Fruit fly (Drosophila melanogaster) whole organism, adult: ENCODE results near the gene CG32428.

Source experiments
- CG11617 ChIP-seq: fragments of 200-800 bp; sonication (Bioruptor generic); optimal IDR thresholded peaks from 2 replicates; lab custom pipeline; 2017; ENCODE audit warnings: mild to moderate bottlenecking, missing biosample characterization, missing genetic modification reagents, missing genetic modification characterization
- Clk ChIP-seq: fragments of 200-800 bp; sonication (Bioruptor generic); optimal IDR thresholded peaks from 2 replicates; lab custom pipeline; 2017; ENCODE audit warnings: missing biosample characterization, missing genetic modification characterization
- Hr96 ChIP-seq: fragments of 200-800 bp; sonication (Bioruptor generic); optimal IDR thresholded peaks from 2 replicates; lab custom pipeline; 2016; ENCODE audit warnings: missing biosample characterization, missing genetic modification characterization
- bab1 ChIP-seq: fragments of 200-800 bp; sonication (Bioruptor generic); optimal IDR thresholded peaks from 3 replicates; lab custom pipeline; 2019; ENCODE audit warnings: missing biosample characterization, mild to moderate bottlenecking, missing genetic modification characterization, moderate library complexity
- cic ChIP-seq: fragments of 200-800 bp; sonication (Bioruptor generic); optimal IDR thresholded peaks from 2 replicates; lab custom pipeline; 2017; ENCODE audit warnings: missing biosample characterization, mild to moderate bottlenecking, missing genetic modification characterization, moderate library complexity
- pad ChIP-seq: fragments of 200-800 bp; sonication (Bioruptor generic); optimal IDR thresholded peaks from 3 replicates; lab custom pipeline; 2017; ENCODE audit warnings: missing biosample characterization, missing genetic modification characterization, mild to moderate bottlenecking, moderate library complexity, missing genetic modification reagents

DNA sequence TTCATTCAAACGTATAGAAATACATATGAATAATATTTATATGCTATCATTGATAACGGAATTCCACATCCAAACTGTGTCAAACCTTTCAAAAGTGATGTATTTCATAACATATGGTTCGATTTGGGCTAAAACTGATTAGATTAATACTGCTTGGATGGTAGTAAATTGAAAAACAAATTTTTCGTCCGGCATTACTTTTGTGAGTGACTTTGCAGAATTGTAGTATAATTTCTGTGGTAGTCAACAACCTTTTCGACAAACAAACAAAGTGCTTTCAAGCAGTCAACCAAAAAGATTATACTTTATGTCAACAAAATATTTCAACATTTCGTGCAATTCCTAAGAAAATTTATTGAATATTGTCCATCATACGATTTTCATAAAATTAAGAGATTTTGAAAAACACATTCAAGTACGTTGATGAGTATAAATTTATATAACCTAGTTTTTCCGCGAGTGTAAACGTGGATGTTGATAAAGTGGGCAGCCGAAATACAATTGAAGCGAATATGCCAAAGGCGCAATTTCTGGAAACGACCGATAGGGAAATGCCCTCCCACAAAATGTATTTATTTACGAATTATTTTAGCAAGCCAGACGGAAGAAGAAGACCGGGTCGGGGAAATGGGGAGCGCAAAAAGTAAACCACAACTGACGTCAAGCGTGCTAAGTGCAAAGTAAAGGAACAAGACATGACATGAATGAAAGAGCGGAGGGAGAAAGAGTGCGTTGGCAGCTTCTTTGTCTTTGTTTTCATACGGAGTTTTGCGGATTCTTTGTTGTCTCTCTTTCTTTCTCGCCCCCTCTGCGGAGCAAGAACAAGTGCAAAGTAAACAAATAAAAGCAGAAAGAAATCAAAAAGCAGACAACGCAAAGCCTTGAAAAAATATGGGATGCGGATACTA lies 44.6 kb upstream of the CG32428 start:
- TF ChIP-seq CG11617 (GFP tag; lab: Kevin White, UChicago) (no peak), Hr96 (GFP tag; lab: Kevin White, UChicago) (no peak), cic (GFP tag; lab: Kevin White, UChicago) (peak; percentile 72), Clk (GFP tag; lab: Kevin White, UChicago) (peak; percentile 22), pad (GFP tag; lab: Kevin White, UChicago) (no peak), bab1 (no peak)
